Worm (Caenorhabditis elegans) whole organism, early embryonic: ENCODE measurements around the gene VC5.2.
"Not testable (repeated sequence)": the region's sequence is repeated elsewhere in the genome, so short reads cannot be mapped to it uniquely, and the experiment has no call there.

Source experiments
- B0310.2 ChIP-seq: sonication (generic microtip); optimal IDR thresholded peaks from 2 replicates; lab custom pipeline; 2016; ENCODE audit warnings: mild to moderate bottlenecking, missing genetic modification characterization, missing compliant biosample characterization
- F13C5.2 ChIP-seq: sonication (generic microtip); optimal IDR thresholded peaks from 2 replicates; lab custom pipeline; 2017; ENCODE audit warnings: mild to moderate bottlenecking, missing genetic modification characterization, inconsistent platforms, missing compliant biosample characterization
- aly-1 ChIP-seq: sonication (generic microtip); optimal IDR thresholded peaks from 2 replicates; lab custom pipeline; 2016; ENCODE audit warnings: missing genetic modification characterization, missing compliant biosample characterization
- ama-1 ChIP-seq: fragments of 150-350 bp; optimal IDR thresholded peaks from 2 replicates; lab custom pipeline; 2014
- ceh-13 ChIP-seq: fragments of 200-800 bp; sonication (Bioruptor generic); optimal IDR thresholded peaks from 2 replicates; lab custom pipeline; 2018; ENCODE audit warnings: mild to moderate bottlenecking, missing genetic modification characterization, missing compliant biosample characterization
- ceh-36 ChIP-seq: sonication (generic microtip); optimal IDR thresholded peaks from 2 replicates; lab custom pipeline; 2016; ENCODE audit warnings: missing genetic modification characterization, inconsistent platforms, missing compliant biosample characterization
- ets-7 ChIP-seq: sonication (generic microtip); optimal IDR thresholded peaks from 2 replicates; lab custom pipeline; 2016; ENCODE audit warnings: missing genotype, missing genetic modification characterization, missing compliant biosample characterization
- flt-1 ChIP-seq: fragments of 200-800 bp; sonication (Bioruptor generic); IDR thresholded peaks from 2 replicates; pipeline ENCODE4 v1.3.6; 2022; ENCODE audit warnings: missing genetic modification characterization, missing compliant biosample characterization
- hmbx-1 ChIP-seq: sonication (generic microtip); optimal IDR thresholded peaks from 2 replicates; lab custom pipeline; 2016; ENCODE audit warnings: mild to moderate bottlenecking, missing genetic modification characterization, missing compliant biosample characterization
- hmg-4 ChIP-seq: fragments of 200-800 bp; sonication (Bioruptor generic); optimal IDR thresholded peaks from 2 replicates; lab custom pipeline; 2018; ENCODE audit warnings: mild to moderate bottlenecking, missing genetic modification characterization, missing compliant biosample characterization
- hnd-1 ChIP-seq: sonication (generic microtip); optimal IDR thresholded peaks from 2 replicates; lab custom pipeline; 2016; ENCODE audit warnings: missing genetic modification characterization, missing compliant biosample characterization
- pes-1 ChIP-seq: fragments of 200-800 bp; sonication (Bioruptor generic); IDR thresholded peaks from 2 replicates; pipeline ENCODE4 v1.3.6; 2022; ENCODE audit warnings: missing genetic modification reagents, missing genetic modification characterization, missing compliant biosample characterization
- scrt-1 ChIP-seq: fragments of 200-800 bp; sonication (Bioruptor generic); IDR thresholded peaks from 2 replicates; pipeline ENCODE4 v1.3.6; 2022; ENCODE audit warnings: missing genetic modification characterization, missing compliant biosample characterization
- sea-1 ChIP-seq: fragments of 200-800 bp; sonication (Bioruptor generic); conservative IDR thresholded peaks from 2 replicates; pipeline ENCODE4 v1.3.6; 2022; ENCODE audit warnings: missing genetic modification characterization, missing compliant biosample characterization
- tbx-11 ChIP-seq: fragments of 200-800 bp; sonication (Bioruptor generic); IDR thresholded peaks from 2 replicates; pipeline ENCODE4 v1.3.6; 2022; ENCODE audit warnings: missing genetic modification characterization, missing compliant biosample characterization
- tbx-37 ChIP-seq: fragments of 200-800 bp; sonication (Bioruptor generic); conservative IDR thresholded peaks from 2 replicates; pipeline ENCODE4 v1.3.6; 2022; ENCODE audit warnings: missing genetic modification reagents, missing genetic modification characterization, missing compliant biosample characterization
- tra-4 ChIP-seq: sonication (generic microtip); optimal IDR thresholded peaks from 2 replicates; lab custom pipeline; 2017; ENCODE audit warnings: missing genetic modification characterization, missing compliant biosample characterization

VC5.2 gene

DNA sequence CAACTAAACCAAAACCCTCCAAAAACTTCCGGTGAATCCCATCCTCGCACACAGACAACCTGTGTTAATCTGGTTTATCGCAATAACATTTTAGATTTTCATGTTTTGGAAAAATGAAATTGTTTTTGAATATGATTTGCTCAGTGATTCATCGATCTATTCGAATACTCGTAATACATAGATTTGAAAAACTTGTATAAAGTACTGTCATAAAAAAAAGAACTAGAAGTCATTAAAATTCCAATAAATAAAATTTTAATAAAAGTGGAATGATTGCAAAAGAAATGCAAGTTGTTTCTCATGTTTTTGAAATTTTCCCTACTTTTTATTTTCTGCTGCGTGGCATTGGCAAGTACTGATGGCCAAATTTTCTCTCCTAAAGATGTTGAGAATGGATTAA is 31.2 kb upstream of the VC5.2 start, which contains the start of gene spig-8:
TSS of gene spig-8 (plus strand) at position 301 of the 400 bp plus-strand sequence.
- TF ChIP-seq ceh-36 (tag; lab: Kevin White, UChicago) (no peak), tra-4 (tag; lab: Kevin White, UChicago) (no peak), F13C5.2 (tag; lab: Kevin White, UChicago) (no peak)

DNA sequence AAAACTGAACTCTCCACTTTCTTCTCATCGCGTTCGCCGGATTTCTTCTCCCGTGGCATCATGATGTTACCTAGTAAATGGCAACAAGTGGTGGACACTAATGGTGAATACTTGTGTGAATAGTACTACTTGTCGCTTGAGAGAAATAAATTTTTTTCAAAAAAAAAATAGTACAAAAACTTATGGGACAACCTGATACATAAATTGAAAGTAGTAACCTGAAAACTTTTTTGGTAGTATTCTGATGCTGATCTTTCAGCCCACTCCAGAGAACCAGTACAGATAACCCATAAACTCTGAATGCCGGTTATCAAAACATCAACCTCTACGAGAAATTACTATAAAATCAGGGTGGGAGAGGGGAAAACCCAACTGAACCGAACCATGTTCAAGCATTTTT is 28.0 kb upstream of the VC5.2 start, which contains the start of gene Y57E12AL.2:
TSS of gene Y57E12AL.2 (plus strand) at position 301 of the 400 bp plus-strand sequence.
- TF ChIP-seq hmbx-1 (tag; lab: Kevin White, UChicago); hmg-4; flt-1 (GFP tag; lab: Robert Waterston, UW): not testable (repeated sequence)

DNA sequence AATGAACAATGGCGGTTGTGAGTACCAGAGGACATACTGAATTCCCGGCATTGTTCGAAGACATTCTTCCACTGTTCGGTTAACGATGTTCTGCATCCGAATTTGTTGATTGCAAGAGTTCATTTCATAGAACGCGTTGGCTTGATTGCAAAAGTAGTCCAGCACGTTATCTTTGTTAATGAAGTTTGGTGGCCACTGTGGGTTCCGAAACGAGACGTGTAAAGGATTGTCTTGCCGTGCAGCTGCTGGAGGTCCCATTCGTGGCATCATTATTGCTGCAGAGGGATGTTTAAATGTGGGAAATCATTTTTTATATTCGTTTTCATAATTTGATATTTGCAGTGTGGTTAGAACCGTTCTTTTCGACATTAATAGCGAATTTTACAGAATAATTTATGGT is 26.4 kb upstream of the VC5.2 start, which contains the start of gene mdt-6:
TSS of gene mdt-6 (minus strand) at position 275 of the 400 bp plus-strand sequence.
- TF ChIP-seq B0310.2 (tag; lab: Kevin White, UChicago) = no peak
- no peak for TF ChIP-seq sea-1 (GFP tag; lab: Robert Waterston, UW)
- no peak for TF ChIP-seq hnd-1 (tag; lab: Kevin White, UChicago)
- no peak for TF ChIP-seq ama-1 (lab: Kevin White, UChicago)
- no peak for TF ChIP-seq tbx-37 (GFP tag; lab: Robert Waterston, UW)
- no peak for TF ChIP-seq aly-1 (tag; lab: Kevin White, UChicago)
- no peak for TF ChIP-seq F13C5.2 (tag; lab: Kevin White, UChicago)
- TF ChIP-seq scrt-1 = no peak
- no peak for TF ChIP-seq pes-1 (GFP tag; lab: Robert Waterston, UW)
- no peak for TF ChIP-seq flt-1 (GFP tag; lab: Robert Waterston, UW)
- TF ChIP-seq tra-4 (tag; lab: Kevin White, UChicago) = no peak
- TF ChIP-seq tbx-11 (GFP tag; lab: Robert Waterston, UW) = no peak
- no peak for TF ChIP-seq hmg-4
- TF ChIP-seq ets-7 = no peak

DNA sequence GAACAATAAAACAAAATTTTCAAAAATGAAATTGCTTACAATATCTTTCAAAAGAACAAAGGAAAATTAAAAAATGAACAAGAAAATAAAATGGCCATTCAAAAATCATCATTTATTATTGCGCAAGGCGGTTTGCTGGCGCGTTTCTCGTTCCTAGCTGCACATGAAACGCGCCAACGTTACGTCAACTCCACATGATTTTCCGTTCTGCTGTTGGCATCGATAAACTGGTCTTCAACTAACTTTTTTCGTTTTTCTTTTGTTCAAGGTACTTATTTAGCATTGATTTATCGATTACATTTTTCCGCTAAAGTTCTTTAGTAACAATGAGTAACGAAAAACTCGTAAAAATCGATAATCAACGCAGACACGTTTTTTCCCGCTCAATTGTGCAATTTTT is 25.4 kb upstream of the VC5.2 start, which contains the start of the genes Y57E12AL.6 and Y57E12AL.1:
TSS of gene Y57E12AL.6 (minus strand) at position 75 of the 400 bp plus-strand sequence.
TSS of gene Y57E12AL.1 (plus strand) at position 135 of the 400 bp plus-strand sequence.
- peak; percentile 51 for TF ChIP-seq aly-1 (tag; lab: Kevin White, UChicago)
- peak; percentile 13 for TF ChIP-seq ceh-13 (GFP tag; lab: Kevin White, UChicago)
- no peak for TF ChIP-seq ets-7
- 0 out of 2 replicates have a peak, but pooled peaks have one; percentile 48 for TF ChIP-seq scrt-1
- peak; percentile 21 for TF ChIP-seq hmg-4
- peak; percentile 75 for TF ChIP-seq pes-1 (GFP tag; lab: Robert Waterston, UW)
- peak; percentile 53; the same call in 1 of the 2 replicates for TF ChIP-seq flt-1 (GFP tag; lab: Robert Waterston, UW)
- peak; percentile 22 for TF ChIP-seq hnd-1 (tag; lab: Kevin White, UChicago)
- TF ChIP-seq hmbx-1 (tag; lab: Kevin White, UChicago) = no peak
- TF ChIP-seq ama-1 (lab: Kevin White, UChicago) = no peak
- peak; percentile 66; the same call in 1 of the 2 replicates for TF ChIP-seq tbx-11 (GFP tag; lab: Robert Waterston, UW)
- TF ChIP-seq B0310.2 (tag; lab: Kevin White, UChicago) = no peak
- TF ChIP-seq tbx-37 (GFP tag; lab: Robert Waterston, UW) = 0 out of 2 replicates have a peak, but pooled peaks have one; percentile 39
- peak; percentile 70 for TF ChIP-seq F13C5.2 (tag; lab: Kevin White, UChicago)
- no peak for TF ChIP-seq tra-4 (tag; lab: Kevin White, UChicago)
- no peak for TF ChIP-seq sea-1 (GFP tag; lab: Robert Waterston, UW)
- peak; percentile 53 for TF ChIP-seq ceh-36 (tag; lab: Kevin White, UChicago)

DNA sequence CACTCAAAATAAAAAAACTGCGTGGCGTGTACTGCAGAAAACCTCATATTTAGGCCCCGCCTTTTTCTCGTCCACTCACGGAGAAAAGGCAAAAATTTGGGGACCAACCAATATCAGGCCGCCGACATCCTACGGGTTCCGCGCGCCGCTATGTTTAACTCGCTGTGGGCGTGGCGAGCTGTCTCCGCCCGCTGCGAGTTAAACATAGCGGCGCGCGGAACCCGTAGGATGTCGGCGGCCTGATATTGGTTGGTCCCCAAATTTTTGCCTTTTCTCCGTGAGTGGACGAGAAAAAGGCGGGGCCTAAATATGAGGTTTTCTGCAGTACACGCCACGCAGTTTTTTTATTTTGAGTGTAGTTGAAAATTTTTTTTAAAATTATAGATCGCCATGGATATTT is 23.0 kb upstream of the VC5.2 start, which contains the start of gene tmem-258:
TSS of gene tmem-258 (plus strand) at position 385 of the 400 bp plus-strand sequence.
- not testable (repeated sequence) for TF ChIP-seq ceh-36 (tag; lab: Kevin White, UChicago); ets-7; tra-4 (tag; lab: Kevin White, UChicago)

DNA sequence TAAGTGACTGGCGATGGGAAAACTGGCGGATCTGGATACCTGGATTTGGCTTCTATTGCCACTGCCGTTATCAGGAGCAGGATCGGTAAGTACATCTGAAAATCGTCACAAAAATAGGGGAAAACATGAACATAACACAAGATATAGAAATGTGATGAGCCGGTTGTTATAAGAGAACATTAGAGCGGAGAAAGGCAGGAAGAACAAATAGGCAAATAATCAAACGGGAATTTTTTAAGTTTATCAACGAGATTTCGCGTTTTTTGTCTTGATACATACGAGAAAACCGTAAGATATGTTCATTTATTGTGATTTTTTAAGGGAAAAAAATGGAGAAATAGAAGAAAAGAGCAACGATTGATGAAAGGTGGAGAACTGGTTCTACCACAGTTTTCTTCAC is 20.5 kb upstream of the VC5.2 start, which contains the start of gene Y57E12AR.1:
TSS of gene Y57E12AR.1 (minus strand) at position 101 of the 400 bp plus-strand sequence.
- TF ChIP-seq hmbx-1 (tag; lab: Kevin White, UChicago) (no peak), scrt-1 (no peak), tbx-11 (GFP tag; lab: Robert Waterston, UW) (no peak), ama-1 (lab: Kevin White, UChicago) (no peak), flt-1 (GFP tag; lab: Robert Waterston, UW) (no peak), hmg-4 (no peak)

DNA sequence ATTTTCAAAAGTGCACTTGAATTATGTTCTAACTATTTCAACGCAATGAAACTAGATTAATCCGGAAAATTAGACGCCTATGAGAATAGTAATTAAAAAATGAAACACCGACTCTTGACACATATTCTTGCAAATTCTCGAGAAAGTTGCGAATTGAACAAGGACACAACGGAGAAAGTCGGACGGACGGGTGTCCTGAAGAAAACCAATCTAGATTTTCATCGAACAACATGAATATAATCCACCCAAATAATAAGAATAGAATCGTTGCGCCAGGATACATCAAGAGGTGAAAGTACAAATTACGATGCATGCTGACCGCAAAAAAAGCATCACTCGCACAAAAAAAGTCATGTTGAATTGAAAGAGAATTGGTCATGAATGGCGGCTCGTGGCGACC is 16.9 kb upstream of the VC5.2 start:
- TF ChIP-seq flt-1 (GFP tag; lab: Robert Waterston, UW) = no peak
- TF ChIP-seq aly-1 (tag; lab: Kevin White, UChicago) = no peak
- TF ChIP-seq scrt-1 = no peak
- TF ChIP-seq hnd-1 (tag; lab: Kevin White, UChicago) = no peak
- TF ChIP-seq hmbx-1 (tag; lab: Kevin White, UChicago) = no peak
- TF ChIP-seq ama-1 (lab: Kevin White, UChicago) = no peak
- no peak for TF ChIP-seq pes-1 (GFP tag; lab: Robert Waterston, UW)
- no peak for TF ChIP-seq tbx-37 (GFP tag; lab: Robert Waterston, UW)
- TF ChIP-seq B0310.2 (tag; lab: Kevin White, UChicago) = no peak
- no peak for TF ChIP-seq ceh-13 (GFP tag; lab: Kevin White, UChicago)
- no peak for TF ChIP-seq tra-4 (tag; lab: Kevin White, UChicago)
- TF ChIP-seq hmg-4 = no peak
- TF ChIP-seq ceh-36 (tag; lab: Kevin White, UChicago) = no peak
- TF ChIP-seq sea-1 (GFP tag; lab: Robert Waterston, UW) = no peak
- no peak for TF ChIP-seq ets-7
